Worm (Caenorhabditis elegans) whole organism, late embryonic: ENCODE data around the gene cni-1.

Experiments
- ama-1 ChIP-seq: fragments of 150-350 bp; optimal IDR thresholded peaks from 2 replicates; lab custom pipeline; 2014
- ceh-45 ChIP-seq: fragments of 200-800 bp; sonication (Bioruptor generic); IDR thresholded peaks from 2 replicates; pipeline ENCODE4 v1.3.6; 2022; ENCODE audit warnings: missing genetic modification reagents, missing genetic modification characterization, missing compliant biosample characterization
- fkh-10 ChIP-seq: fragments of 150-350 bp; optimal IDR thresholded peaks from 2 replicates; lab custom pipeline; 2014; ENCODE audit warnings: missing biosample characterization, missing genetic modification reagents, missing genetic modification characterization
- hlh-13 ChIP-seq: fragments of 200-800 bp; sonication (Bioruptor generic); optimal IDR thresholded peaks from 2 replicates; lab custom pipeline; 2018; ENCODE audit warnings: mild to moderate bottlenecking, missing genetic modification characterization, missing compliant biosample characterization
- nhr-11 ChIP-seq: fragments of 150-350 bp; optimal IDR thresholded peaks from 2 replicates; lab custom pipeline; 2014; ENCODE audit warnings: missing biosample characterization, missing genetic modification characterization
- pha-4 ChIP-seq: fragments of 150-350 bp; optimal IDR thresholded peaks from 2 replicates; lab custom pipeline; 2018; ENCODE audit warnings: missing biosample characterization, missing genetic modification reagents, missing genetic modification characterization
- sox-4 ChIP-seq: sonication (generic microtip); optimal IDR thresholded peaks from 2 replicates; lab custom pipeline; 2017; ENCODE audit warnings: mild to moderate bottlenecking, missing genetic modification characterization, inconsistent platforms, missing compliant biosample characterization
- tbx-7 ChIP-seq: sonication (generic microtip); optimal IDR thresholded peaks from 2 replicates; lab custom pipeline; 2016; ENCODE audit warnings: missing genotype, missing genetic modification characterization, missing compliant biosample characterization
- unc-3 ChIP-seq, 2 experiments: fragments of 200-800 bp in 1 of 2; sonication (Bioruptor generic) in 1 of 2; sonication (generic microtip) in 1 of 2; conservative IDR thresholded peaks in 1 of 2; optimal IDR thresholded peaks in 1 of 2; 2 replicates each; pipeline versions ENCODE4 v1.3.6 to Lab custom; 2016 to 2022; ENCODE audit warnings: missing compliant biosample characterization in 2 of 2, missing genetic modification characterization in 2 of 2, missing genetic modification reagents in 1 of 2
- unc-86 ChIP-seq: sonication (generic microtip); optimal IDR thresholded peaks from 2 replicates; lab custom pipeline; 2016; ENCODE audit warnings: missing genetic modification characterization, missing compliant biosample characterization

DNA sequence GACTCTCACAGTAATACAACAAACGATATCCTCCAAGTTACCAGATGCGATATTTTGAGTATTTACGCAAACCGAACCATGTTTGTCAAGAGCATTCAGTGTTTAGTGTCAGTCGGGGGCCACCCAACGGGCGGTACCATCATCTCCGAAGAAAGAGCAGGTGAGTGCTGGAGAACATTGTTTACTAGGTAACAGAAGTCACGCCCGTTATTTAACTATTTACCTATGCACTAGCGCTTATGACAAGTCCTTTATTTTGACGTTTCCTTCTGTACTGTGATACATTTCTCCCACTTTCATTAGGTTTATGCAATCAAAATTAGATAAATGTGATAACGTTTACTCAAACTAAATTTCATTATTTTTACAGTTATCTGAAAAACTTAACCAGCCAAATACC lies 29.4 kb downstream of the cni-1 start, which contains the start of gene F57B1.6:
- no peak for TF ChIP-seq pha-4 (tag; lab: Kevin White, UChicago)
- no peak for TF ChIP-seq ceh-45 (GFP tag; lab: Robert Waterston, UW)
- no peak for TF ChIP-seq sox-4
- TF ChIP-seq tbx-7 (tag; lab: Kevin White, UChicago): no peak
- TF ChIP-seq nhr-11 (tag; lab: Kevin White, UChicago): no peak
- TF ChIP-seq unc-3 (GFP tag; conservative IDR thresholded peaks at IDR 0.05; lab: Robert Waterston, UW): no peak
- TF ChIP-seq unc-3 (tag; optimal IDR thresholded peaks at IDR 0.05; lab: Kevin White, UChicago): no peak
- TF ChIP-seq fkh-10 (GFP tag; lab: Kevin White, UChicago): no peak
- TF ChIP-seq unc-86 (tag; lab: Kevin White, UChicago): no peak
- TF ChIP-seq ama-1 (lab: Kevin White, UChicago): no peak
- TF ChIP-seq hlh-13: no peak
